Worm (Caenorhabditis elegans) whole organism, L1 larva: ENCODE data around the gene F13H8.2.

ENCODE experiments used
- C16A3.4 ChIP-seq: fragments of 150-350 bp; optimal IDR thresholded peaks from 2 replicates; lab custom pipeline; 2014; ENCODE audit warnings: missing biosample characterization, missing genetic modification characterization
- aly-2 ChIP-seq: fragments of 150-350 bp; optimal IDR thresholded peaks from 2 replicates; lab custom pipeline; 2014; ENCODE audit warnings: missing biosample characterization, missing genetic modification characterization
- ceh-8 ChIP-seq: fragments of 200-800 bp; sonication (Bioruptor generic); optimal IDR thresholded peaks from 2 replicates; lab custom pipeline; 2018; ENCODE audit warnings: mild to moderate bottlenecking, missing genetic modification characterization, moderate library complexity, missing compliant biosample characterization
- ceh-82 ChIP-seq, 3 experiments: fragments of 150-350 bp in 1 of 3; sonication (generic microtip) in 2 of 3; optimal IDR thresholded peaks; 2 replicates each; lab custom pipeline; 2014 to 2017; ENCODE audit warnings: missing biosample characterization in 3 of 3, missing genetic modification characterization in 3 of 3
- ceh-88 ChIP-seq: fragments of 200-800 bp; sonication (Bioruptor generic); IDR thresholded peaks from 2 replicates; pipeline ENCODE4 v1.3.6; 2022; ENCODE audit warnings: missing genetic modification characterization, missing compliant biosample characterization
- ces-1 ChIP-seq: fragments of 150-350 bp; optimal IDR thresholded peaks from 2 replicates; lab custom pipeline; 2014; ENCODE audit warnings: missing biosample characterization, missing genetic modification reagents, missing genetic modification characterization
- dpl-1 ChIP-seq, 3 experiments: fragments of 150-350 bp in 2 of 3; sonication (generic microtip) in 1 of 3; optimal IDR thresholded peaks; 2 replicates each; lab custom pipeline; 2014 to 2017; ENCODE audit warnings: missing biosample characterization in 3 of 3, missing genetic modification characterization in 3 of 3, missing genetic modification reagents in 3 of 3
- egl-13 ChIP-seq: sonication (generic microtip); optimal IDR thresholded peaks from 2 replicates; lab custom pipeline; 2016; ENCODE audit warnings: missing genotype, missing genetic modification reagents, missing genetic modification characterization, missing compliant biosample characterization
- elt-2 ChIP-seq: sonication (generic microtip); optimal IDR thresholded peaks from 2 replicates; lab custom pipeline; 2016; ENCODE audit warnings: missing genetic modification characterization, mild to moderate bottlenecking, inconsistent platforms, missing compliant biosample characterization, missing genetic modification reagents
- elt-3 ChIP-seq, 6 experiments: fragments of 150-350 bp in 1 of 6; sonication (generic microtip); optimal IDR thresholded peaks; 2 replicates each; lab custom pipeline; 2017 to 2018; ENCODE audit warnings: missing biosample characterization in 6 of 6, missing genetic modification characterization in 6 of 6, inconsistent platforms in 1 of 6
- ets-5 ChIP-seq: fragments of 200-800 bp; sonication (Bioruptor generic); IDR thresholded peaks from 2 replicates; pipeline ENCODE4 v1.3.6; 2022; ENCODE audit warnings: missing genetic modification characterization, missing compliant biosample characterization
- fkh-4 ChIP-seq: sonication (generic microtip); optimal IDR thresholded peaks from 2 replicates; lab custom pipeline; 2016; ENCODE audit warnings: missing compliant biosample characterization, missing genetic modification characterization, borderline replicate concordance
- fkh-8 ChIP-seq: sonication (generic microtip); optimal IDR thresholded peaks from 2 replicates; lab custom pipeline; 2016; ENCODE audit warnings: mild to moderate bottlenecking, missing genetic modification characterization, missing compliant biosample characterization
- hlh-17 ChIP-seq: fragments of 200-800 bp; sonication (Bioruptor generic); optimal IDR thresholded peaks from 2 replicates; lab custom pipeline; 2018; ENCODE audit warnings: missing genetic modification characterization, mild to moderate bottlenecking, missing compliant biosample characterization, moderate library complexity, borderline replicate concordance
- hlh-4 ChIP-seq: sonication (generic microtip); optimal IDR thresholded peaks from 2 replicates; lab custom pipeline; 2016; ENCODE audit warnings: mild to moderate bottlenecking, missing genetic modification characterization, missing compliant biosample characterization
- hpl-2 ChIP-seq: fragments of 150-350 bp; optimal IDR thresholded peaks from 2 replicates; lab custom pipeline; 2014; ENCODE audit warnings: missing biosample characterization, missing genetic modification reagents, missing genetic modification characterization
- jun-1 ChIP-seq: fragments of 150-350 bp; optimal IDR thresholded peaks from 2 replicates; lab custom pipeline; 2014; ENCODE audit warnings: missing biosample characterization, missing genetic modification reagents, missing genetic modification characterization
- lin-13 ChIP-seq: fragments of 150-350 bp; optimal IDR thresholded peaks from 2 replicates; lab custom pipeline; 2014; ENCODE audit warnings: missing biosample characterization, missing genetic modification reagents, missing genetic modification characterization
- lin-14 ChIP-seq: fragments of 200-800 bp; sonication (Bioruptor generic); optimal IDR thresholded peaks from 2 replicates; lab custom pipeline; 2018; ENCODE audit warnings: mild to moderate bottlenecking, missing genetic modification characterization, moderate library complexity, missing compliant biosample characterization
- lin-35 ChIP-seq, 2 experiments: fragments of 150-350 bp; optimal IDR thresholded peaks; 2 replicates each; lab custom pipeline; 2014; ENCODE audit warnings: missing biosample characterization in 2 of 2, missing genetic modification characterization in 2 of 2, missing genetic modification reagents in 2 of 2
- lin-39 ChIP-seq: fragments of 150-350 bp; optimal IDR thresholded peaks from 2 replicates; lab custom pipeline; 2014; ENCODE audit warnings: missing biosample characterization, missing genetic modification reagents, missing genetic modification characterization
- lir-3 ChIP-seq: sonication (generic microtip); optimal IDR thresholded peaks from 2 replicates; lab custom pipeline; 2016; ENCODE audit warnings: mild to moderate bottlenecking, missing genetic modification characterization, moderate library complexity, missing compliant biosample characterization; ENCODE audit not compliant: poor library complexity
- mab-9 ChIP-seq: fragments of 200-800 bp; sonication (Bioruptor generic); IDR thresholded peaks from 2 replicates; pipeline ENCODE4 v1.3.6; 2022; ENCODE audit warnings: missing genetic modification reagents, missing genetic modification characterization, missing compliant biosample characterization
- nhr-11 ChIP-seq: fragments of 150-350 bp; optimal IDR thresholded peaks from 2 replicates; lab custom pipeline; 2014; ENCODE audit warnings: missing biosample characterization, missing genetic modification characterization
- nhr-12 ChIP-seq: sonication (generic microtip); optimal IDR thresholded peaks from 2 replicates; lab custom pipeline; 2017; ENCODE audit warnings: missing biosample characterization, missing genetic modification characterization
- nhr-19 ChIP-seq: fragments of 200-800 bp; sonication (Bioruptor generic); conservative IDR thresholded peaks from 2 replicates; pipeline ENCODE4 v1.3.6; 2022; ENCODE audit warnings: missing genetic modification characterization, missing compliant biosample characterization
- nhr-20 ChIP-seq: sonication (generic microtip); optimal IDR thresholded peaks from 2 replicates; lab custom pipeline; 2016; ENCODE audit warnings: mild to moderate bottlenecking, missing genetic modification characterization, missing compliant biosample characterization
- nhr-237 ChIP-seq: fragments of 150-350 bp; optimal IDR thresholded peaks from 2 replicates; lab custom pipeline; 2014; ENCODE audit warnings: missing biosample characterization, missing genetic modification characterization
- nhr-71 ChIP-seq: sonication (generic microtip); optimal IDR thresholded peaks from 2 replicates; lab custom pipeline; 2016; ENCODE audit warnings: mild to moderate bottlenecking, missing genetic modification characterization, moderate library complexity, missing compliant biosample characterization
- nhr-77 ChIP-seq: fragments of 150-350 bp; optimal IDR thresholded peaks from 2 replicates; lab custom pipeline; 2014; ENCODE audit warnings: missing biosample characterization, missing genetic modification characterization
- pag-3 ChIP-seq: sonication (generic microtip); optimal IDR thresholded peaks from 2 replicates; lab custom pipeline; 2017; ENCODE audit warnings: missing genetic modification characterization, mild to moderate bottlenecking, missing compliant biosample characterization, antibody characterized with exemption, borderline replicate concordance; ENCODE audit not compliant: insufficient read depth
- pax-3 ChIP-seq: fragments of 200-800 bp; sonication (Bioruptor generic); optimal IDR thresholded peaks from 2 replicates; lab custom pipeline; 2018; ENCODE audit warnings: mild to moderate bottlenecking, missing genetic modification characterization, moderate library complexity, missing compliant biosample characterization
- skn-1 ChIP-seq: fragments of 150-350 bp; optimal IDR thresholded peaks from 2 replicates; lab custom pipeline; 2014; ENCODE audit warnings: missing biosample characterization, missing genetic modification characterization
- snpc-4 ChIP-seq: fragments of 150-350 bp; optimal IDR thresholded peaks from 2 replicates; lab custom pipeline; 2014; ENCODE audit warnings: missing biosample characterization, missing genetic modification characterization
- sptf-1 ChIP-seq: fragments of 150-350 bp; optimal IDR thresholded peaks from 2 replicates; lab custom pipeline; 2014; ENCODE audit warnings: missing biosample characterization, missing genetic modification characterization
- swsn-7 ChIP-seq: sonication (generic microtip); optimal IDR thresholded peaks from 2 replicates; lab custom pipeline; 2016; ENCODE audit warnings: missing genetic modification characterization, missing compliant biosample characterization
- unc-130 ChIP-seq: fragments of 150-350 bp; optimal IDR thresholded peaks from 2 replicates; lab custom pipeline; 2017; ENCODE audit warnings: missing biosample characterization, missing genetic modification characterization, inconsistent platforms
- unc-30 ChIP-seq: sonication (generic microtip); optimal IDR thresholded peaks from 2 replicates; lab custom pipeline; 2017; ENCODE audit warnings: missing biosample characterization, missing genetic modification characterization
- unc-86 ChIP-seq: sonication (generic microtip); optimal IDR thresholded peaks from 2 replicates; lab custom pipeline; 2016; ENCODE audit warnings: missing genetic modification characterization, missing compliant biosample characterization
- unc-98 ChIP-seq: fragments of 200-800 bp; sonication (Bioruptor generic); IDR thresholded peaks from 2 replicates; pipeline ENCODE4 v1.3.6; 2022; ENCODE audit warnings: missing genetic modification characterization, missing compliant biosample characterization
- vab-15 ChIP-seq: sonication (generic microtip); optimal IDR thresholded peaks from 2 replicates; lab custom pipeline; 2017; ENCODE audit warnings: missing genotype, mild to moderate bottlenecking, missing genetic modification characterization, missing compliant biosample characterization
- ztf-11 ChIP-seq, 2 experiments: sonication (generic microtip); optimal IDR thresholded peaks; 2 replicates each; lab custom pipeline; 2016 to 2017; ENCODE audit warnings: missing genetic modification characterization in 2 of 2, missing biosample characterization in 1 of 2, missing compliant biosample characterization in 1 of 2

Gene F13H8.2

DNA sequence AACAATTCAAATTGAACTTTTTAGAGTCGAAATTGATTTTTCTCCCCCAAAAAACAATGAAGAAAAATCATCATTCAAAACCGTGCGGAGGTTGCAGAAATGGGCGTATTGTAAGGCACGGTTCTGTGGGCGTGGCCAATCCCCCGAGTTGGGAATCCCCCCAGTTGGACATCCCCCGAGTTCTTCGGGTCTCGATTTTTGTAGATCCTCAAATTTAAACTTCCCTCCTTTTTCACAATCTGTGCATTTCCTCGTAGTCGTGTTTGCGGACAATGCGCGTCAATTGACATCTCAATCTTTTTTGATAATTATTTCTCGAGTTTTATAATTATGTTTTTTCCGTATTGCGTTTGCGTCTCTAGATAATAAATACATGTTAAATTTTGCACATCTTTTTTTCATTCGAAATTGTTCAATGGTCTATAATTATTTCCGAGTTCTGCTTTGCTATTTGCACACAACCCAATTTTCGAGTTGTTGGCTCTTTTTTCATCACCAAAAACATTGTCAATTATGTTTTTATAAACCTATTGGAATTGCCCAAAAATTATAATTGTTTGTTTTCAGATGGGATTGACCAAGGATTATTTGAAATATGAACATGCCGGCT, at the start of gene F13H8.2 (continued):
- no peak for TF ChIP-seq hlh-17
- TF ChIP-seq aly-2 (tag; lab: Kevin White, UChicago) = peak; percentile 63
- peak; percentile 81 for TF ChIP-seq egl-13 (tag; lab: Kevin White, UChicago)
- peak; percentile 75 for TF ChIP-seq lin-14 (GFP tag; lab: Kevin White, UChicago)
- peak in 1 of 2 experiments; percentile 59 for TF ChIP-seq ztf-11 (tag; optimal IDR thresholded peaks at IDR 0.05; lab: Kevin White, UChicago)
- TF ChIP-seq nhr-11 (tag; lab: Kevin White, UChicago) = no peak
- TF ChIP-seq mab-9 (GFP tag; lab: Robert Waterston, UW) = peak; percentile 83
- peak; percentile 72 for TF ChIP-seq lir-3
- TF ChIP-seq unc-86 (tag; lab: Kevin White, UChicago) = peak; percentile 80
- TF ChIP-seq fkh-4 (tag; lab: Kevin White, UChicago) = no peak
- peak; percentile 90 for TF ChIP-seq nhr-71 (tag; lab: Kevin White, UChicago)
- TF ChIP-seq swsn-7 (tag; lab: Kevin White, UChicago) = peak; percentile 82
- TF ChIP-seq hlh-4 (tag; lab: Kevin White, UChicago) = no peak
- peak; percentile 81 for TF ChIP-seq ceh-88 (GFP tag; lab: Robert Waterston, UW)
- TF ChIP-seq ets-5 (GFP tag; lab: Robert Waterston, UW) = no peak
- peak; percentile 84 for TF ChIP-seq nhr-20 (tag; lab: Kevin White, UChicago)
- TF ChIP-seq nhr-237 (tag; lab: Kevin White, UChicago) = no peak
- TF ChIP-seq C16A3.4 (tag; lab: Kevin White, UChicago) = peak; percentile 80
- no peak for TF ChIP-seq sptf-1 (tag; lab: Kevin White, UChicago)
- peak; percentile 90 for TF ChIP-seq unc-130
- peak; percentile 56 for TF ChIP-seq lin-13 (GFP tag; lab: Kevin White, UChicago)
- no peak for TF ChIP-seq unc-30
- no peak for TF ChIP-seq ces-1 (GFP tag; lab: Kevin White, UChicago)
- TF ChIP-seq snpc-4 = peak; percentile 44
- peak; percentile 57 for TF ChIP-seq jun-1 (tag; lab: Kevin White, UChicago)
- TF ChIP-seq ceh-82 (tag; optimal IDR thresholded peaks at IDR 0.05; lab: Kevin White, UChicago) = peak; percentile 74 to 78 (median 75)
- no peak for TF ChIP-seq nhr-12
- peak in 2 of 6 experiments; percentile 55 for TF ChIP-seq elt-3 (tag; optimal IDR thresholded peaks at IDR 0.05; lab: Kevin White, UChicago)
- peak; percentile 96 to 98 (median 97) for TF ChIP-seq dpl-1 (GFP tag; optimal IDR thresholded peaks at IDR 0.05; lab: Kevin White, UChicago)
- TF ChIP-seq fkh-8 (tag; lab: Kevin White, UChicago) = peak; percentile 68
- peak; percentile 96 to 98 for TF ChIP-seq lin-35 (GFP tag; optimal IDR thresholded peaks at IDR 0.05; lab: Kevin White, UChicago)
- TF ChIP-seq hpl-2 = no peak

DNA sequence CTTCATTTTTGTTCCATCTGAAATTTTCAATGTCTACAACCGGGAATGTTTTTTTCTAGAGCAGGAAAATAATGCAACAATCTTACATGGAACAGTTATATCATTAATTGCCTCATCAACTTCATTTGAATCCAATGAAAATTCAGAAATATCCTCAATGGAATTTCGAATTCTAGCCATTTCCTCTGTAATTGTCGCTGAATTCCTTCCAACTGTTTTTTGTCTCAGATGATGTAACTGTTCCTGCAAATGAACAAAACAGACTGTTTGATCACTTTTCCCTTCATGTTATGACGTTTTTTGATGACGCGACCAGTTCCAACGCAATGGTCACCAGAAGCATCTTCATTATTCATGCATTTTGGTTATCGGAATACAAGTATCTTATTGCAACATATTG, 48.7 kb upstream of the F13H8.2 start:
- TF ChIP-seq nhr-19 (GFP tag; lab: Robert Waterston, UW) = no peak
- TF ChIP-seq C16A3.4 (tag; lab: Kevin White, UChicago) = no peak
- TF ChIP-seq nhr-77 (tag; lab: Kevin White, UChicago) = no peak
- TF ChIP-seq pag-3 (tag; lab: Kevin White, UChicago) = no peak
- no peak for TF ChIP-seq unc-98 (GFP tag; lab: Robert Waterston, UW)
- no peak for TF ChIP-seq egl-13 (tag; lab: Kevin White, UChicago)
- TF ChIP-seq fkh-8 (tag; lab: Kevin White, UChicago) = no peak
- no peak for TF ChIP-seq ceh-8 (GFP tag; lab: Kevin White, UChicago)
- no peak for TF ChIP-seq vab-15
- no peak for TF ChIP-seq snpc-4
- no peak for TF ChIP-seq lin-39 (tag; lab: Kevin White, UChicago)
- TF ChIP-seq skn-1 = no peak
- no peak for TF ChIP-seq elt-2
- TF ChIP-seq pax-3 (tag; lab: Kevin White, UChicago) = no peak
- no peak for TF ChIP-seq unc-30
